Worm (Caenorhabditis elegans) whole organism, early embryonic: ENCODE data around the gene msrp-7.

ENCODE experiments used
- B0310.2 ChIP-seq: sonication (generic microtip); optimal IDR thresholded peaks from 2 replicates; lab custom pipeline; 2016; ENCODE audit warnings: mild to moderate bottlenecking, missing genetic modification characterization, missing compliant biosample characterization
- ama-1 ChIP-seq: fragments of 150-350 bp; optimal IDR thresholded peaks from 2 replicates; lab custom pipeline; 2014
- flt-1 ChIP-seq: fragments of 200-800 bp; sonication (Bioruptor generic); IDR thresholded peaks from 2 replicates; pipeline ENCODE4 v1.3.6; 2022; ENCODE audit warnings: missing genetic modification characterization, missing compliant biosample characterization
- hnd-1 ChIP-seq: sonication (generic microtip); optimal IDR thresholded peaks from 2 replicates; lab custom pipeline; 2016; ENCODE audit warnings: missing genetic modification characterization, missing compliant biosample characterization

DNA sequence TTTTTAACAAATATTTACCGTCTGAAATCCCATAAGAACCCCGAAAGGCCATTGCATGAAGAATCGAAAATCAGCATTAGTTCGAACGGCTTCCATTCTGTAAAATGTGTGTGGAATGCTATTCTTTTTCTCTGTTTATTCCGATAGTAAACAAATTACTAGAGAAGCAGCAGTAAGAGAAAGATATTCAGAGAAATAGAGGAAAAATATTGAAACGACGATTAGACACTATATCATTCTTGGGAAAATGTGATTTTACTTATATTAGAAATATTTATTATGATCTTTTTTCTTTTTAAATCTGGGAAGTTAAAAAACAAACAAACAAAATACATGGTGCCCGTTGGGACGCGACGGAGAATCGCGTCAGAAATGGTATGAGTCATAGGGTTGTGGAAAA, 32.7 kb downstream of the msrp-7 start, which contains the start of gene M106.8:
- TF ChIP-seq flt-1 (GFP tag; lab: Robert Waterston, UW), result no peak
- TF ChIP-seq ama-1 (lab: Kevin White, UChicago), result no peak
- no peak for TF ChIP-seq hnd-1 (tag; lab: Kevin White, UChicago)
- no peak for TF ChIP-seq B0310.2 (tag; lab: Kevin White, UChicago)
